Worm (Caenorhabditis elegans) whole organism, L4 larva: ENCODE results near the gene T12G3.4.

ENCODE experiments used
- D1046.2 ChIP-seq: fragments of 200-800 bp; sonication (Bioruptor generic); IDR thresholded peaks from 2 replicates; pipeline ENCODE4 v1.3.6; 2022; ENCODE audit warnings: missing genetic modification characterization, missing compliant biosample characterization
- F26F4.8 ChIP-seq: fragments of 200-800 bp; sonication (Bioruptor generic); conservative IDR thresholded peaks from 2 replicates; pipeline ENCODE4 v1.3.6; 2022; ENCODE audit warnings: missing genetic modification characterization, missing compliant biosample characterization
- F37D6.2 ChIP-seq: sonication (generic microtip); optimal IDR thresholded peaks from 2 replicates; lab custom pipeline; 2016; ENCODE audit warnings: mild to moderate bottlenecking, missing genetic modification characterization, missing compliant biosample characterization
- F44E2.7 ChIP-seq: fragments of 200-800 bp; sonication (Bioruptor generic); IDR thresholded peaks from 2 replicates; pipeline ENCODE4 v2.1.2; 2022; ENCODE audit warnings: missing genetic modification characterization, missing compliant biosample characterization
- T20F7.1 ChIP-seq: fragments of 200-800 bp; sonication (Bioruptor generic); optimal IDR thresholded peaks from 2 replicates; lab custom pipeline; 2018; ENCODE audit warnings: mild to moderate bottlenecking, missing genetic modification characterization, missing compliant biosample characterization
- Y105C5A.15 ChIP-seq: fragments of 200-800 bp; sonication (Bioruptor generic); IDR thresholded peaks from 2 replicates; pipeline ENCODE4 v1.3.6; 2022; ENCODE audit warnings: missing genetic modification characterization, missing compliant biosample characterization
- Y48G9A.11 ChIP-seq: fragments of 200-800 bp; sonication (Bioruptor generic); IDR thresholded peaks from 2 replicates; pipeline ENCODE4 v1.3.6; 2022; ENCODE audit warnings: missing genetic modification reagents, missing genetic modification characterization, missing compliant biosample characterization
- Y75B8A.6 ChIP-seq: fragments of 200-800 bp; sonication (Bioruptor generic); IDR thresholded peaks from 2 replicates; pipeline ENCODE4 v1.3.6; 2022; ENCODE audit warnings: missing genetic modification reagents, missing genetic modification characterization, missing compliant biosample characterization
- ZK337.2 ChIP-seq: fragments of 200-800 bp; sonication (Bioruptor generic); IDR thresholded peaks from 2 replicates; pipeline ENCODE4 v1.3.6; 2022; ENCODE audit warnings: missing genetic modification reagents, missing genetic modification characterization, missing compliant biosample characterization
- ZK546.5 ChIP-seq, 2 experiments: sonication (generic microtip); optimal IDR thresholded peaks; 2 replicates each; lab custom pipeline; 2017; ENCODE audit warnings: missing biosample characterization in 2 of 2, missing genetic modification characterization in 2 of 2
- aha-1 ChIP-seq: fragments of 150-350 bp; peaks from one replicate; lab custom pipeline; 2014; ENCODE audit warnings: missing biosample characterization, missing genetic modification characterization
- aly-2 ChIP-seq: sonication (generic microtip); optimal IDR thresholded peaks from 2 replicates; lab custom pipeline; 2018; ENCODE audit warnings: missing biosample characterization, missing genetic modification characterization
- ceh-32 ChIP-seq: sonication (generic microtip); optimal IDR thresholded peaks from 2 replicates; lab custom pipeline; 2016; ENCODE audit warnings: mild to moderate bottlenecking, missing genetic modification characterization, missing compliant biosample characterization; ENCODE audit not compliant: poor library complexity
- ceh-44 ChIP-seq: fragments of 200-800 bp; sonication (Bioruptor generic); IDR thresholded peaks from 2 replicates; pipeline ENCODE4 v1.3.6; 2022; ENCODE audit warnings: missing genetic modification reagents, missing genetic modification characterization, missing compliant biosample characterization
- daf-16 ChIP-seq, 3 experiments: sonication (generic microtip); optimal IDR thresholded peaks; 2 replicates each; lab custom pipeline; 2016 to 2017; ENCODE audit warnings: missing genetic modification characterization in 3 of 3, missing genetic modification reagents in 3 of 3, mild to moderate bottlenecking in 2 of 3, missing compliant biosample characterization in 2 of 3, missing biosample characterization in 1 of 3, moderate library complexity in 1 of 3
- dmd-8 ChIP-seq: fragments of 200-800 bp; sonication (Bioruptor generic); IDR thresholded peaks from 2 replicates; pipeline ENCODE4 v1.3.6; 2022; ENCODE audit warnings: missing genetic modification characterization, missing compliant biosample characterization
- dpl-1 ChIP-seq: fragments of 150-350 bp; optimal IDR thresholded peaks from 2 replicates; lab custom pipeline; 2014; ENCODE audit warnings: missing biosample characterization, missing genetic modification reagents, missing genetic modification characterization
- egl-43 ChIP-seq: fragments of 200-800 bp; sonication (Bioruptor generic); IDR thresholded peaks from 2 replicates; pipeline ENCODE4 v1.3.6; 2022; ENCODE audit warnings: missing genetic modification reagents, missing genetic modification characterization, missing compliant biosample characterization
- gei-8 ChIP-seq: fragments of 200-800 bp; sonication (Bioruptor generic); optimal IDR thresholded peaks from 2 replicates; lab custom pipeline; 2018; ENCODE audit warnings: mild to moderate bottlenecking, missing genetic modification characterization, missing compliant biosample characterization
- hlh-11 ChIP-seq: fragments of 200-800 bp; sonication (Bioruptor generic); optimal IDR thresholded peaks from 2 replicates; lab custom pipeline; 2018; ENCODE audit warnings: mild to moderate bottlenecking, missing genetic modification characterization, missing compliant biosample characterization
- hmg-1.1 ChIP-seq: fragments of 200-800 bp; sonication (Bioruptor generic); IDR thresholded peaks from 2 replicates; pipeline ENCODE4 v1.3.6; 2022; ENCODE audit warnings: missing genetic modification reagents, missing genetic modification characterization, missing compliant biosample characterization
- lin-13 ChIP-seq: fragments of 150-350 bp; optimal IDR thresholded peaks from 2 replicates; lab custom pipeline; 2014; ENCODE audit warnings: missing biosample characterization, missing genetic modification reagents, missing genetic modification characterization
- lin-15B ChIP-seq: fragments of 150-350 bp; sonication (generic microtip); optimal IDR thresholded peaks from 3 replicates; lab custom pipeline; 2014; ENCODE audit warnings: missing biosample characterization, missing genetic modification characterization
- madf-9 ChIP-seq: fragments of 200-800 bp; sonication (Bioruptor generic); conservative IDR thresholded peaks from 2 replicates; pipeline ENCODE4 v1.3.6; 2022; ENCODE audit warnings: missing genetic modification reagents, missing genetic modification characterization, missing compliant biosample characterization
- mdl-1 ChIP-seq, 2 experiments: fragments of 150-350 bp in 1 of 2; sonication (generic microtip) in 1 of 2; optimal IDR thresholded peaks; 2 replicates each; lab custom pipeline; 2014 to 2017; ENCODE audit warnings: missing biosample characterization in 2 of 2, missing genetic modification characterization in 2 of 2
- mep-1 ChIP-seq: fragments of 150-350 bp; sonication (generic microtip); optimal IDR thresholded peaks from 3 replicates; lab custom pipeline; 2014; ENCODE audit warnings: missing biosample characterization, missing genetic modification characterization
- mxl-3 ChIP-seq: fragments of 200-800 bp; sonication (Bioruptor generic); optimal IDR thresholded peaks from 2 replicates; lab custom pipeline; 2018; ENCODE audit warnings: mild to moderate bottlenecking, missing genetic modification characterization, missing compliant biosample characterization
- nhr-11 ChIP-seq: fragments of 150-350 bp; optimal IDR thresholded peaks from 2 replicates; lab custom pipeline; 2014; ENCODE audit warnings: missing biosample characterization, missing genetic modification characterization
- nhr-111 ChIP-seq: fragments of 200-800 bp; sonication (Bioruptor generic); optimal IDR thresholded peaks from 2 replicates; lab custom pipeline; 2018; ENCODE audit warnings: mild to moderate bottlenecking, missing genetic modification characterization, missing compliant biosample characterization
- nhr-237 ChIP-seq: sonication (generic microtip); optimal IDR thresholded peaks from 2 replicates; lab custom pipeline; 2017; ENCODE audit warnings: missing biosample characterization, missing genetic modification characterization
- nhr-41 ChIP-seq: fragments of 200-800 bp; sonication (Bioruptor generic); IDR thresholded peaks from 2 replicates; pipeline ENCODE4 v1.3.6; 2022; ENCODE audit warnings: missing genetic modification reagents, missing genetic modification characterization, missing compliant biosample characterization
- nhr-76 ChIP-seq: fragments of 150-350 bp; optimal IDR thresholded peaks from 2 replicates; lab custom pipeline; 2014; ENCODE audit warnings: missing biosample characterization, missing genetic modification characterization
- nhr-77 ChIP-seq: fragments of 150-350 bp; optimal IDR thresholded peaks from 2 replicates; lab custom pipeline; 2014; ENCODE audit warnings: missing biosample characterization, missing genetic modification characterization
- rbr-2 ChIP-seq: sonication (generic microtip); optimal IDR thresholded peaks from 2 replicates; lab custom pipeline; 2016; ENCODE audit warnings: missing genotype, missing genetic modification characterization, missing compliant biosample characterization
- set-16 ChIP-seq: fragments of 200-800 bp; sonication (Bioruptor generic); IDR thresholded peaks from 2 replicates; pipeline ENCODE4 v1.3.6; 2022; ENCODE audit warnings: missing genetic modification reagents, missing genetic modification characterization, missing compliant biosample characterization
- snpc-1.2 ChIP-seq: fragments of 200-800 bp; sonication (Bioruptor generic); IDR thresholded peaks from 2 replicates; pipeline ENCODE4 v1.3.6; 2022; ENCODE audit warnings: missing genetic modification reagents, missing genetic modification characterization, missing compliant biosample characterization
- spr-1 ChIP-seq: sonication (generic microtip); optimal IDR thresholded peaks from 2 replicates; lab custom pipeline; 2016; ENCODE audit warnings: mild to moderate bottlenecking, missing genetic modification characterization, missing compliant biosample characterization
- spr-3 ChIP-seq: fragments of 200-800 bp; sonication (Bioruptor generic); optimal IDR thresholded peaks from 2 replicates; lab custom pipeline; 2018; ENCODE audit warnings: mild to moderate bottlenecking, missing genetic modification characterization, missing compliant biosample characterization
- tra-1 ChIP-seq: fragments of 200-800 bp; sonication (Bioruptor generic); IDR thresholded peaks from 2 replicates; pipeline ENCODE4 v1.3.6; 2022; ENCODE audit warnings: missing genetic modification reagents, missing genetic modification characterization, missing compliant biosample characterization
- unc-39 ChIP-seq: sonication (generic microtip); optimal IDR thresholded peaks from 2 replicates; lab custom pipeline; 2017; ENCODE audit warnings: missing biosample characterization, missing genetic modification characterization
- unc-62 ChIP-seq, 3 experiments: fragments of 150-350 bp in 1 of 3; sonication (generic microtip); optimal IDR thresholded peaks in 2 of 3; peaks in 1 of 3; 1 replicate in 1 of 3; 2 replicates in 2 of 3; lab custom pipeline; 2014 to 2017; ENCODE audit warnings: missing biosample characterization in 3 of 3, missing genetic modification characterization in 3 of 3, missing genetic modification reagents in 3 of 3, missing genotype in 1 of 3
- ztf-11 ChIP-seq: fragments of 150-350 bp; optimal IDR thresholded peaks from 2 replicates; lab custom pipeline; 2014; ENCODE audit warnings: missing biosample characterization, missing genetic modification characterization

T12G3.4 gene

DNA sequence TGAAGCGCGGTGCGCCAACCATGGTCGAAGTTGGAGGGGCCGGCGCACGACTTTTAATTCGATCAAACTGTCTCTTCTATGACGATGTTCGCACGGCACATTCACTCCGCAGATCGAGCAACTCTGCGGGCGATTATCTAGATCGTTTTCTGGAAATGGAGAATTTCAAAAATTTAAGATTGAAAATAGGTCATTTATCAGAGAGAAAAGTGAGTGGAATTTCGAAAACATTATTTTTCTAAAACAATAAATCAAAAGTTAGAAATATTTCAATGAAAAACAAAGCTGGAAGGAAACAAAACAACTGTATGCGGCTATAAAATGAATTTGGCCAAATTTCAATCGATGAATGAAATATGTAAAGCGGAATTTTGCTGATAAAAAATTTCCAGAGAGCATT, 37.2 kb upstream of the T12G3.4 start, which contains the start of the genes ZK617.26 and unc-22:
Gene ZK617.26 (minus strand): TSS at position 101 of the 400 bp plus-strand sequence.
Gene unc-22 (minus strand): TSS at position 149 of the 400 bp plus-strand sequence.
- no peak for TF ChIP-seq Y48G9A.11
- TF ChIP-seq nhr-41 (GFP tag; lab: Robert Waterston, UW) = no peak
- TF ChIP-seq aly-2 (tag; lab: Kevin White, UChicago) = no peak
- TF ChIP-seq unc-39 (tag; lab: Kevin White, UChicago) = no peak
- no peak for TF ChIP-seq F44E2.7
- TF ChIP-seq nhr-76 (tag; lab: Kevin White, UChicago) = no peak

DNA sequence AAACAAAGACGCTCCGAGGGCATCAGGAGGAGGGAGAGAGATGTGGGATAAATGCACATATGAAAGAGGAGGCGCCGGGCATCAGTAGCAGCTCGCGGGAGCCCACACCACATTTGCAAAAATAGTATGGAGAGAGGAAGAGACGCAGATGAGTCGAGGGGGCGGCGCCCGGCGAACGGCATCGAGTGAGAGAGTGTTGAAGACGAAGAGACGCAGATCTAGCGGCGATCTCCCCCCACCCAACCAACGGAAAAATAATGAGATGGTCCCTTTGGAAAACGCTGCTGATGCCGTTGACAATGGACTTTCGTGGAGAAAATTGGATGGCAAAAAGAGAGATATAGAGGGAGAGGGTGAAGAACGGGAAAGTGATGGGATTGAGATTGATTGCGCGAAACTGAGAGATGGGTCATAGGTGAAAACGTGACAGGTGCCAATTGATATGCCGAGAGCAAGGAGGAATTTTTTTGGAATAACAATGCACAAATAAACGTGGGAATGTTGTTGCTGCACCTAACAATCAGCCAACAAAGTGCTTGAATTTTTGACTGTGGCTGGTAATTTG, 35.5 kb upstream of the T12G3.4 start:
- TF ChIP-seq F26F4.8 (GFP tag; lab: Robert Waterston, UW) = no peak
- TF ChIP-seq D1046.2 (GFP tag; lab: Robert Waterston, UW) = no peak
- no peak for TF ChIP-seq Y105C5A.15
- TF ChIP-seq nhr-237 = no peak
- TF ChIP-seq ZK337.2 = no peak
- TF ChIP-seq unc-62 (GFP tag; optimal IDR thresholded peaks at IDR 0.05 in 1 of 2; lab: Kevin White, UChicago) = peak in 1 of 2 experiments; percentile 0
- no peak for TF ChIP-seq unc-62 (tag; optimal IDR thresholded peaks at IDR 0.05; lab: Kevin White, UChicago)
- 0 out of 2 replicates have a peak, but pooled peaks have one; percentile 12 for TF ChIP-seq hmg-1.1 (GFP tag; lab: Robert Waterston, UW)
- no peak for TF ChIP-seq nhr-77 (tag; lab: Kevin White, UChicago)
- peak; percentile 63 for TF ChIP-seq hlh-11 (tag; lab: Kevin White, UChicago)
- TF ChIP-seq gei-8 = no peak
- TF ChIP-seq ceh-44 (GFP tag; lab: Robert Waterston, UW) = no peak
- TF ChIP-seq nhr-11 (tag; lab: Kevin White, UChicago) = peak; percentile 61
- TF ChIP-seq mxl-3 (GFP tag; lab: Kevin White, UChicago) = peak; percentile 38
- no peak for TF ChIP-seq lin-15B
- TF ChIP-seq spr-1 = no peak
- TF ChIP-seq tra-1 (GFP tag; lab: Robert Waterston, UW) = peak; percentile 25; the same call in 1 of the 2 replicates
- TF ChIP-seq F37D6.2 (tag; lab: Kevin White, UChicago) = no peak
- no peak for TF ChIP-seq dpl-1 (GFP tag; lab: Kevin White, UChicago)
- no peak for TF ChIP-seq lin-13 (GFP tag; lab: Kevin White, UChicago)
- peak; percentile 70 for TF ChIP-seq set-16 (GFP tag; lab: Robert Waterston, UW)
- TF ChIP-seq egl-43 (GFP tag; lab: Robert Waterston, UW) = no peak
- no peak for TF ChIP-seq ceh-32 (tag; lab: Kevin White, UChicago)
- no peak for TF ChIP-seq aly-2 (tag; lab: Kevin White, UChicago)
- peak; percentile 50 for TF ChIP-seq aha-1
- TF ChIP-seq nhr-111 (GFP tag; lab: Kevin White, UChicago) = no peak
- TF ChIP-seq dmd-8 (GFP tag; lab: Robert Waterston, UW) = no peak
- TF ChIP-seq daf-16 (GFP tag; optimal IDR thresholded peaks at IDR 0.05; lab: Kevin White, UChicago) = peak in 1 of 2 experiments; percentile 81
- TF ChIP-seq daf-16 (tag; optimal IDR thresholded peaks at IDR 0.05; lab: Kevin White, UChicago) = no peak
- no peak for TF ChIP-seq ztf-11 (tag; lab: Kevin White, UChicago)
- no peak for TF ChIP-seq unc-39 (tag; lab: Kevin White, UChicago)

DNA sequence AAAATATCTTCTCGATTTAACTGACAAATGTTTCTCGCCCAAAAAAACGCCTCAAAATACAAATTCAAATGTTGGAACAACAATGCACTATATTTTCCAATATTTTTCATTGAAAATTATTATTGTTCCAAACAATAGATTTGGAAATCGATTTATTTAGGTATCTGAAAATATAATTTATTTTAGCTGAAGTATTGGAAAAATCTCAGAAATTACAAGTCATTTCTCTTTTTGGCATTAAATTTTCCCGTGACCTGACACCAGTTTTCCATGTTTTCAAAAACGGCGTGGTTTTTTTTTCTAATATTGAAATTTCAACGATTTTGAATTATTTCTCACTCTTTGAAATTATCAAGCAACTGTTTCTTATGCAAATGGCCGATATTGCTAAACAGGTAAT, 34.9 kb upstream of the T12G3.4 start, which contains the start of gene spe-17:
Gene spe-17 (plus strand): TSS at position 301 of the 400 bp plus-strand sequence.
- no peak for TF ChIP-seq lin-15B

DNA sequence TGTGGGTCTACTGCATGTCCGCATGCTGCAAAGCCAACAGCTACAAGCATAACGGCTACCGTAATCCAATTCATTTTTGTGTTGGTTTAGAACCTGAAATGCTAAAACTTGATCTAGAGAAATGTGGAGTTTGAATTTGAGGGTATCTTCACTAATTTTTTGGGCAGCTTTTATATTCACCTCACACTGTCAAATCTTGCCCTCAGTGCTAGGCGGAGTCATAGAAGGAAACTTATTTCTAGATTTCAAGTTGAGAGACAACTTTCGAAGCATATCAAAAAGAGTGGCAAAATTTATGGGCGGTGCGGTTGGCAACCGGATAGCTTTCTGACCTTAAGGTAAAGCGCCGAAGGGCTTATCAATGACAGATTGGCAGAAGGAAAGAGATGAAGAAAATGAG, 32.5 kb upstream of the T12G3.4 start, which contains the start of gene lips-6:
Gene lips-6 (minus strand): TSS at position 101 of the 400 bp plus-strand sequence.
- no peak for TF ChIP-seq rbr-2 (tag; lab: Kevin White, UChicago)
- no peak for TF ChIP-seq snpc-1.2 (GFP tag; lab: Robert Waterston, UW)
- TF ChIP-seq madf-9 (GFP tag; lab: Robert Waterston, UW) = no peak
- TF ChIP-seq spr-1 = no peak
- TF ChIP-seq T20F7.1 (GFP tag; lab: Kevin White, UChicago) = no peak
- no peak for TF ChIP-seq mdl-1 (tag; optimal IDR thresholded peaks at IDR 0.05; lab: Kevin White, UChicago)
- TF ChIP-seq ZK546.5 (tag; optimal IDR thresholded peaks at IDR 0.05; lab: Kevin White, UChicago) = no peak
- TF ChIP-seq mep-1 (tag; lab: Kevin White, UChicago) = no peak
- no peak for TF ChIP-seq spr-3
- no peak for TF ChIP-seq Y75B8A.6 (GFP tag; lab: Robert Waterston, UW)
- TF ChIP-seq gei-8 = no peak
